Fruit fly (Drosophila melanogaster): ENCODE data around the gene Osi17.

The Osi17 gene

dm6 chr3R:6329774-6330298, 18.3 kb downstream of the Osi17 start, which contains the start of gene Osi18:
Gene Osi18, plus strand, starts transcription at chr3R:6330248.
- no peak for TF ChIP-seq salr (GFP tag; optimal IDR thresholded peaks at IDR 0.05)
- TF ChIP-seq CG6276 (GFP tag; optimal IDR thresholded peaks at IDR 0.05): no peak
- no peak for TF ChIP-seq acj6 (GFP tag; optimal IDR thresholded peaks at IDR 0.05)
- no peak for TF ChIP-seq CG34406 (GFP tag; optimal IDR thresholded peaks at IDR 0.05)
- TF ChIP-seq CG7368 (GFP tag; optimal IDR thresholded peaks at IDR 0.05): no peak
- no peak for TF ChIP-seq Met (GFP tag; optimal IDR thresholded peaks at IDR 0.05)
- TF ChIP-seq CG6163 (GFP tag; IDR thresholded peaks at IDR 0.05): no peak
- no peak for TF ChIP-seq pdm3 (GFP tag; optimal IDR thresholded peaks at IDR 0.05)
- TF ChIP-seq ss (GFP tag; optimal IDR thresholded peaks at IDR 0.05): no peak
- TF ChIP-seq CG6808 (GFP tag; optimal IDR thresholded peaks at IDR 0.05): no peak
- no peak for TF ChIP-seq CG3032 (tag; optimal IDR thresholded peaks at IDR 0.05)
- TF ChIP-seq Sox14 (GFP tag; optimal IDR thresholded peaks at IDR 0.05): no peak
- TF ChIP-seq achi (GFP tag; optimal IDR thresholded peaks at IDR 0.05): no peak
- no peak for TF ChIP-seq Hr4 (GFP tag; optimal IDR thresholded peaks at IDR 0.05)
- no peak for TF ChIP-seq CG11902 (GFP tag; optimal IDR thresholded peaks at IDR 0.05)
- no peak for TF ChIP-seq Gug (GFP tag; IDR thresholded peaks at IDR 0.05)
- no peak for TF ChIP-seq vri (GFP tag; optimal IDR thresholded peaks at IDR 0.05)
- no peak for TF ChIP-seq Sox102F (GFP tag; optimal IDR thresholded peaks at IDR 0.05)
- no peak for TF ChIP-seq Lpt (GFP tag; optimal IDR thresholded peaks at IDR 0.05)

DNA sequence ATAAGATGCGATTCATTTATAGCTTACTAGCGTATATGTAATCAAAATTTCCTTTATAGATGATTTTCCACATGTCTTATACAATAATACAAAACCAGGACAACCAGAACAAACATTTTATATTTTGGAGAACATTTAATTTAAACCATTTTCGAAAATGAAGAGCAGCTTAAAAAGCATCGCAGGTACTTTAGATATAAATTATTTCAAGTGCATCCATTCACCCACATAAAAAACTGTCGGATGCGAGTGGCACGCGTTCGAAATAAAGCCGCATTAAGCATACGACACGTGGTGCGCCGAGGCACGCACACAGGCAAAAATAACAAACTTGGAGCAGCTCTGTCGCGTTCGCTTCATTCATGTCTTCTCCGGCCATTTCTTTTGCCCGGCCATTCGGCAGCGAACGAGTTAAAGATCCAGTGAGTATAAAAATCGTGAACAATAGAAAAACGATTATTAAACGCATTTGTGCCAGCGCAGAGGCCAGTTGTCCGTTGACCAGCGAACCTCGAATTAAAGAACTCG, 23.4 kb downstream of the Osi17 start, which contains the start of gene Osi19:
Osi19 (plus strand) TSS at position 457 of the 528 bp plus-strand sequence.
- no peak for TF ChIP-seq CG3032 (tag; optimal IDR thresholded peaks at IDR 0.05)
- TF ChIP-seq cyc (GFP tag; optimal IDR thresholded peaks at IDR 0.05): no peak
- TF ChIP-seq CG16779 (tag; optimal IDR thresholded peaks at IDR 0.05): no peak
- TF ChIP-seq CG10669 (GFP tag; optimal IDR thresholded peaks at IDR 0.05): no peak
- no peak for TF ChIP-seq achi (GFP tag; optimal IDR thresholded peaks at IDR 0.05)
- TF ChIP-seq CG8319 (GFP tag; optimal IDR thresholded peaks at IDR 0.05): no peak
- TF ChIP-seq CG6276 (GFP tag; optimal IDR thresholded peaks at IDR 0.05): no peak
- no peak for TF ChIP-seq dsx (GFP tag; optimal IDR thresholded peaks at IDR 0.05; ENCODE audit: poor library complexity, severe bottlenecking)
- no peak for TF ChIP-seq vri (GFP tag; optimal IDR thresholded peaks at IDR 0.05)
- no peak for TF ChIP-seq esn (GFP tag; optimal IDR thresholded peaks at IDR 0.05)
- TF ChIP-seq CG34406 (GFP tag; optimal IDR thresholded peaks at IDR 0.05): no peak
- TF ChIP-seq Gug (GFP tag; IDR thresholded peaks at IDR 0.05): no peak

- no peak for TF ChIP-seq cyc (GFP tag; optimal IDR thresholded peaks at IDR 0.05)
- TF ChIP-seq CG10669 (GFP tag; optimal IDR thresholded peaks at IDR 0.05): no peak
- TF ChIP-seq pdm3 (GFP tag; optimal IDR thresholded peaks at IDR 0.05): no peak
- TF ChIP-seq Eip93F (GFP tag; optimal IDR thresholded peaks at IDR 0.05): no peak
- TF ChIP-seq CG8319 (GFP tag; optimal IDR thresholded peaks at IDR 0.05): no peak
- no peak for TF ChIP-seq fkh (GFP tag; optimal IDR thresholded peaks at IDR 0.05)
- no peak for TF ChIP-seq CG11902 (GFP tag; optimal IDR thresholded peaks at IDR 0.05)
- TF ChIP-seq lz (GFP tag; optimal IDR thresholded peaks at IDR 0.05): no peak
- no peak for TF ChIP-seq CG11294 (GFP tag; IDR thresholded peaks at IDR 0.05)
- no peak for TF ChIP-seq topi (GFP tag; optimal IDR thresholded peaks at IDR 0.05)
- TF ChIP-seq achi (GFP tag; optimal IDR thresholded peaks at IDR 0.05): no peak
- no peak for TF ChIP-seq CG8119 (GFP tag; IDR thresholded peaks at IDR 0.05)
- no peak for TF ChIP-seq Smox (GFP tag; optimal IDR thresholded peaks at IDR 0.05)
- TF ChIP-seq CG6276 (GFP tag; optimal IDR thresholded peaks at IDR 0.05): no peak
- TF ChIP-seq CG6163 (GFP tag; IDR thresholded peaks at IDR 0.05): no peak
- no peak for TF ChIP-seq Eip75B (GFP tag; optimal IDR thresholded peaks at IDR 0.05)
Measured at dm6 chr3R:6337397-6337796, 25.8 kb downstream of the Osi17 start.

dm6 chr3R:6339795-6340194, 28.2 kb downstream of the Osi17 start, which contains the start of gene Osi20:
Gene Osi20, plus strand, starts transcription at chr3R:6340095.
- TF ChIP-seq CG6854 (GFP tag; optimal IDR thresholded peaks at IDR 0.05) (no peak), Met (GFP tag; optimal IDR thresholded peaks at IDR 0.05) (no peak), Sox102F (GFP tag; optimal IDR thresholded peaks at IDR 0.05) (no peak), fd85E (GFP tag; optimal IDR thresholded peaks at IDR 0.05) (no peak), eg (GFP tag; IDR thresholded peaks at IDR 0.05) (no peak), CG8319 (GFP tag; optimal IDR thresholded peaks at IDR 0.05) (no peak), CG8632 (GFP tag; optimal IDR thresholded peaks at IDR 0.05) (no peak), vri (GFP tag; optimal IDR thresholded peaks at IDR 0.05) (no peak), CG4318 (GFP tag; optimal IDR thresholded peaks at IDR 0.05) (no peak), cyc (GFP tag; optimal IDR thresholded peaks at IDR 0.05) (no peak)

Measured in whole organism, prepupa.